Fruit fly (Drosophila melanogaster) whole organism, prepupa: ENCODE results near the gene CG31775.

Source experiments
- CG10631 ChIP-seq: fragments of 200-800 bp; sonication (Bioruptor generic); optimal IDR thresholded peaks from 2 replicates; lab custom pipeline; 2016; ENCODE audit warnings: missing biosample characterization, missing genetic modification characterization
- CG16779 ChIP-seq: fragments of 200-800 bp; sonication (Bioruptor generic); optimal IDR thresholded peaks from 3 replicates; lab custom pipeline; 2017; ENCODE audit warnings: missing biosample characterization, mild to moderate bottlenecking, missing genetic modification characterization
- CG8119 ChIP-seq: fragments of 200-800 bp; sonication (Bioruptor generic); IDR thresholded peaks from 3 replicates; pipeline ENCODE4 v1.3.6; 2022; ENCODE audit warnings: missing biosample characterization, missing genetic modification characterization
- Gug ChIP-seq: fragments of 200-800 bp; sonication (Bioruptor generic); IDR thresholded peaks from 2 replicates; pipeline ENCODE4 v1.3.6; 2022; ENCODE audit warnings: missing biosample characterization, missing genetic modification characterization
- Hr4 ChIP-seq: fragments of 200-800 bp; sonication (Bioruptor generic); optimal IDR thresholded peaks from 3 replicates; lab custom pipeline; 2016; ENCODE audit warnings: missing biosample characterization, missing genetic modification characterization
- fkh ChIP-seq: fragments of 200-800 bp; sonication (Bioruptor generic); optimal IDR thresholded peaks from 3 replicates; lab custom pipeline; 2017; ENCODE audit warnings: missing biosample characterization, mild to moderate bottlenecking, missing genetic modification characterization, moderate library complexity

dm6 chr2L:14690791-14691190 is 46.8 kb downstream of the CG31775 start:
- TF ChIP-seq CG10631 (GFP tag; lab: Kevin White, UChicago) (peak; percentile 8), CG8119 (GFP tag; lab: Robert Waterston, UW) (no peak), CG16779 (tag; lab: Kevin White, UChicago) (no peak), Gug (GFP tag; lab: Robert Waterston, UW) (no peak), fkh (GFP tag; lab: Kevin White, UChicago) (no peak), Hr4 (GFP tag; lab: Kevin White, UChicago) (peak; percentile 8)
